Fruit fly (Drosophila melanogaster): ENCODE results near the gene Rcd-1.

The Rcd-1 gene

dm6 chrX:19642819-19643504 is 4.4 kb downstream of the Rcd-1 start, which contains the start of the genes CG12237 and Sec61gamma (continued):
- TF ChIP-seq gsb (GFP tag; IDR thresholded peaks at IDR 0.05): no peak
- peak; percentile 46 for TF ChIP-seq CG11247 (GFP tag; IDR thresholded peaks at IDR 0.05)
- no peak for TF ChIP-seq CG12104 (GFP tag; optimal IDR thresholded peaks at IDR 0.05)
- no peak for TF ChIP-seq ato (GFP tag; IDR thresholded peaks at IDR 0.05; ENCODE audit: partially characterized antibody)
- TF ChIP-seq CG34376 (GFP tag; optimal IDR thresholded peaks at IDR 0.05): peak; percentile 48
- TF ChIP-seq Bgb (GFP tag; IDR thresholded peaks at IDR 0.05; ENCODE audit: partially characterized antibody): peak; percentile 30; the same call in 1 of the 2 replicates
- TF ChIP-seq tup (GFP tag; optimal IDR thresholded peaks at IDR 0.05): no peak
- TF ChIP-seq pzg (GFP tag; optimal IDR thresholded peaks at IDR 0.05): peak; percentile 84
- peak; percentile 26 for TF ChIP-seq CG17359 (tag; optimal IDR thresholded peaks at IDR 0.05)
- peak; percentile 0 for TF ChIP-seq CrebB (tag; optimal IDR thresholded peaks at IDR 0.05)
- no peak for TF ChIP-seq kah (GFP tag; optimal IDR thresholded peaks at IDR 0.05)
- TF ChIP-seq br (optimal IDR thresholded peaks at IDR 0.05): no peak
- peak; percentile 22; the same call in 1 of the 2 replicates for TF ChIP-seq CG3847 (GFP tag; IDR thresholded peaks at IDR 0.05)
- TF ChIP-seq CG12769 (tag; optimal IDR thresholded peaks at IDR 0.05): no peak
- no peak for TF ChIP-seq odd (GFP tag; optimal IDR thresholded peaks at IDR 0.05)
- peak; percentile 58 for TF ChIP-seq Xbp1 (GFP tag; optimal IDR thresholded peaks at IDR 0.05)
- peak; percentile 14 for TF ChIP-seq CG1647 (GFP tag; optimal IDR thresholded peaks at IDR 0.05)
- no peak for TF ChIP-seq CG1529 (GFP tag; optimal IDR thresholded peaks at IDR 0.05)
- TF ChIP-seq seq (GFP tag; IDR thresholded peaks at IDR 0.05): no peak
- TF ChIP-seq bigmax (GFP tag; optimal IDR thresholded peaks at IDR 0.05): no peak
- TF ChIP-seq disco-r (GFP tag; optimal IDR thresholded peaks at IDR 0.05): no peak
- TF ChIP-seq CG12155 (GFP tag; optimal IDR thresholded peaks at IDR 0.05): no peak
- peak; percentile 34 for TF ChIP-seq Max (GFP tag; optimal IDR thresholded peaks at IDR 0.05)
- TF ChIP-seq otp (GFP tag; IDR thresholded peaks at IDR 0.05): no peak
- TF ChIP-seq hbn (GFP tag; IDR thresholded peaks at IDR 0.05; ENCODE audit: partially characterized antibody): no peak
- TF ChIP-seq pum (GFP tag; optimal IDR thresholded peaks at IDR 0.05): no peak
- peak; percentile 6 for TF ChIP-seq jumu (GFP tag; optimal IDR thresholded peaks at IDR 0.05)
- TF ChIP-seq Ada2b (GFP tag; IDR thresholded peaks at IDR 0.05): no peak
- TF ChIP-seq Sry-β (GFP tag; optimal IDR thresholded peaks at IDR 0.05): peak; percentile 96
- TF ChIP-seq CG7928 (GFP tag; optimal IDR thresholded peaks at IDR 0.05): peak; percentile 93
- TF ChIP-seq CG42726 (GFP tag; IDR thresholded peaks at IDR 0.05; ENCODE audit: partially characterized antibody): peak; percentile 33; the same call in 1 of the 2 replicates
- TF ChIP-seq CG30403 (GFP tag; optimal IDR thresholded peaks at IDR 0.05): no peak
- TF ChIP-seq CG14050 (GFP tag; IDR thresholded peaks at IDR 0.05): no peak
- no peak for TF ChIP-seq Chrac-16 (GFP tag; optimal IDR thresholded peaks at IDR 0.05)
- TF ChIP-seq Doc3 (GFP tag; IDR thresholded peaks at IDR 0.05; ENCODE audit: partially characterized antibody): no peak
- peak; percentile 11 for TF ChIP-seq HHEX (GFP tag; optimal IDR thresholded peaks at IDR 0.05)
- no peak for TF ChIP-seq gce (GFP tag; IDR thresholded peaks at IDR 0.05)
- TF ChIP-seq CG9797 (GFP tag; optimal IDR thresholded peaks at IDR 0.05): peak; percentile 31
- no peak; the same call in 1 of the 2 replicates for TF ChIP-seq CG13287 (GFP tag; IDR thresholded peaks at IDR 0.05; ENCODE audit: partially characterized antibody)
- no peak for TF ChIP-seq usp (GFP tag; optimal IDR thresholded peaks at IDR 0.05)
- TF ChIP-seq CG10462 (GFP tag; optimal IDR thresholded peaks at IDR 0.05): peak; percentile 12
- no peak for TF ChIP-seq Hr3 (GFP tag; optimal IDR thresholded peaks at IDR 0.05)
- TF ChIP-seq CG4328 (GFP tag; optimal IDR thresholded peaks at IDR 0.05): no peak
- no peak for TF ChIP-seq lbe (GFP tag; optimal IDR thresholded peaks at IDR 0.05)
- no peak for TF ChIP-seq CG2129 (GFP tag; IDR thresholded peaks at IDR 0.05; ENCODE audit: partially characterized antibody)
- TF ChIP-seq CG12219 (GFP tag; optimal IDR thresholded peaks at IDR 0.05): no peak
- TF ChIP-seq ken (GFP tag; IDR thresholded peaks at IDR 0.05): 0 out of 3 replicates have a peak, but pooled peaks have one; percentile 54
- no peak for TF ChIP-seq sim (GFP tag; IDR thresholded peaks at IDR 0.05)
- no peak for TF ChIP-seq pb (GFP tag; optimal IDR thresholded peaks at IDR 0.05)
- TF ChIP-seq CG6854 (GFP tag; optimal IDR thresholded peaks at IDR 0.05): no peak

Measured in whole organism, embryonic.